Worm (Caenorhabditis elegans) whole organism, late embryonic: Measurements from ENCODE around the gene F52F10.2.

ENCODE experiments used
- C08G9.2 ChIP-seq: sonication (generic microtip); optimal IDR thresholded peaks from 2 replicates; lab custom pipeline; 2016; ENCODE audit warnings: mild to moderate bottlenecking, missing genetic modification characterization, moderate library complexity, missing compliant biosample characterization
- K09A11.1 ChIP-seq: sonication (generic microtip); optimal IDR thresholded peaks from 2 replicates; lab custom pipeline; 2017; ENCODE audit warnings: antibody characterized with exemption, mild to moderate bottlenecking, missing genetic modification characterization, missing compliant biosample characterization; ENCODE audit not compliant: insufficient read depth
- ahr-1 ChIP-seq: sonication (generic microtip); optimal IDR thresholded peaks from 2 replicates; lab custom pipeline; 2016; ENCODE audit warnings: missing genetic modification characterization, missing compliant biosample characterization
- ceh-14 ChIP-seq: sonication (generic microtip); optimal IDR thresholded peaks from 2 replicates; lab custom pipeline; 2016; ENCODE audit warnings: missing genotype, missing genetic modification characterization, missing compliant biosample characterization
- ceh-19 ChIP-seq: fragments of 200-800 bp; sonication (Bioruptor generic); optimal IDR thresholded peaks from 2 replicates; lab custom pipeline; 2018; ENCODE audit warnings: mild to moderate bottlenecking, missing genetic modification characterization, missing compliant biosample characterization
- ceh-22 ChIP-seq: sonication (generic microtip); optimal IDR thresholded peaks from 2 replicates; lab custom pipeline; 2017; ENCODE audit warnings: missing biosample characterization, missing genetic modification characterization
- ceh-24 ChIP-seq: sonication (generic microtip); optimal IDR thresholded peaks from 2 replicates; lab custom pipeline; 2016; ENCODE audit warnings: mild to moderate bottlenecking, missing genetic modification characterization, missing compliant biosample characterization
- ceh-30 ChIP-seq: fragments of 150-350 bp; optimal IDR thresholded peaks from 2 replicates; lab custom pipeline; 2014; ENCODE audit warnings: missing biosample characterization, missing genetic modification characterization
- ceh-34 ChIP-seq: sonication (generic microtip); optimal IDR thresholded peaks from 2 replicates; lab custom pipeline; 2016; ENCODE audit warnings: mild to moderate bottlenecking, missing genetic modification characterization, missing compliant biosample characterization
- ceh-48 ChIP-seq: sonication (generic microtip); optimal IDR thresholded peaks from 2 replicates; lab custom pipeline; 2016; ENCODE audit warnings: missing genetic modification characterization, inconsistent platforms, missing compliant biosample characterization
- ceh-6 ChIP-seq: fragments of 200-800 bp; sonication (Bioruptor generic); optimal IDR thresholded peaks from 2 replicates; lab custom pipeline; 2018; ENCODE audit warnings: mild to moderate bottlenecking, missing genetic modification characterization, missing compliant biosample characterization
- che-1 ChIP-seq: sonication (generic microtip); optimal IDR thresholded peaks from 2 replicates; lab custom pipeline; 2016; ENCODE audit warnings: mild to moderate bottlenecking, missing genetic modification characterization, missing compliant biosample characterization
- dmd-4 ChIP-seq: sonication (generic microtip); optimal IDR thresholded peaks from 2 replicates; lab custom pipeline; 2016; ENCODE audit warnings: borderline replicate concordance, missing genetic modification characterization, missing compliant biosample characterization
- dve-1 ChIP-seq: sonication (generic microtip); optimal IDR thresholded peaks from 2 replicates; lab custom pipeline; 2017; ENCODE audit warnings: antibody characterized with exemption, mild to moderate bottlenecking, missing genetic modification characterization, missing compliant biosample characterization
- elt-4 ChIP-seq: sonication (generic microtip); optimal IDR thresholded peaks from 2 replicates; lab custom pipeline; 2016; ENCODE audit warnings: missing genetic modification characterization, missing compliant biosample characterization
- ets-4 ChIP-seq: sonication (generic microtip); optimal IDR thresholded peaks from 2 replicates; lab custom pipeline; 2016; ENCODE audit warnings: missing genetic modification characterization, missing compliant biosample characterization
- eyg-1 ChIP-seq: sonication (generic microtip); optimal IDR thresholded peaks from 2 replicates; lab custom pipeline; 2016; ENCODE audit warnings: missing genotype, missing genetic modification characterization, missing compliant biosample characterization
- fax-1 ChIP-seq: sonication (generic microtip); optimal IDR thresholded peaks from 2 replicates; lab custom pipeline; 2016; ENCODE audit warnings: missing genotype, missing genetic modification characterization, missing compliant biosample characterization
- gmeb-2 ChIP-seq: sonication (generic microtip); optimal IDR thresholded peaks from 2 replicates; lab custom pipeline; 2016; ENCODE audit warnings: missing genetic modification characterization, inconsistent platforms, missing compliant biosample characterization
- hlh-30 ChIP-seq: sonication (generic microtip); optimal IDR thresholded peaks from 2 replicates; lab custom pipeline; 2017; ENCODE audit warnings: antibody characterized with exemption, missing genetic modification characterization, missing compliant biosample characterization; ENCODE audit not compliant: insufficient read depth
- hlh-6 ChIP-seq: sonication (generic microtip); optimal IDR thresholded peaks from 2 replicates; lab custom pipeline; 2016; ENCODE audit warnings: missing genotype, missing genetic modification characterization, missing compliant biosample characterization
- lim-6 ChIP-seq: sonication (generic microtip); optimal IDR thresholded peaks from 2 replicates; lab custom pipeline; 2016; ENCODE audit warnings: missing genetic modification characterization, missing compliant biosample characterization
- lin-11 ChIP-seq: fragments of 200-800 bp; sonication (Bioruptor generic); optimal IDR thresholded peaks from 2 replicates; lab custom pipeline; 2018; ENCODE audit warnings: mild to moderate bottlenecking, missing genetic modification characterization, missing compliant biosample characterization
- nfya-1 ChIP-seq: sonication (generic microtip); optimal IDR thresholded peaks from 2 replicates; lab custom pipeline; 2017; ENCODE audit warnings: missing genetic modification characterization, mild to moderate bottlenecking, missing compliant biosample characterization, antibody characterized with exemption, moderate library complexity
- pag-3 ChIP-seq: sonication (generic microtip); optimal IDR thresholded peaks from 2 replicates; lab custom pipeline; 2016; ENCODE audit warnings: missing compliant biosample characterization, missing genetic modification characterization, borderline replicate concordance
- pat-9 ChIP-seq: fragments of 200-800 bp; sonication (Bioruptor generic); optimal IDR thresholded peaks from 2 replicates; lab custom pipeline; 2018; ENCODE audit warnings: mild to moderate bottlenecking, missing genetic modification characterization, moderate library complexity, missing compliant biosample characterization
- pax-1 ChIP-seq: fragments of 150-350 bp; optimal IDR thresholded peaks from 2 replicates; lab custom pipeline; 2014; ENCODE audit warnings: missing biosample characterization, missing genetic modification characterization
- pros-1 ChIP-seq: fragments of 150-350 bp; optimal IDR thresholded peaks from 2 replicates; lab custom pipeline; 2014; ENCODE audit warnings: missing biosample characterization, missing genetic modification reagents, missing genetic modification characterization
- rnt-1 ChIP-seq: sonication (generic microtip); optimal IDR thresholded peaks from 2 replicates; lab custom pipeline; 2016; ENCODE audit warnings: missing genetic modification characterization, missing compliant biosample characterization
- syd-9 ChIP-seq: sonication (generic microtip); optimal IDR thresholded peaks from 2 replicates; lab custom pipeline; 2016; ENCODE audit warnings: mild to moderate bottlenecking, missing genetic modification characterization, moderate library complexity, missing compliant biosample characterization
- tbx-7 ChIP-seq: sonication (generic microtip); optimal IDR thresholded peaks from 2 replicates; lab custom pipeline; 2016; ENCODE audit warnings: missing genotype, missing genetic modification characterization, missing compliant biosample characterization
- ttx-3 ChIP-seq: sonication (generic microtip); optimal IDR thresholded peaks from 2 replicates; lab custom pipeline; 2016; ENCODE audit warnings: missing genetic modification reagents, missing genetic modification characterization, missing compliant biosample characterization
- unc-3 ChIP-seq, 2 experiments: fragments of 200-800 bp in 1 of 2; sonication (Bioruptor generic) in 1 of 2; sonication (generic microtip) in 1 of 2; conservative IDR thresholded peaks in 1 of 2; optimal IDR thresholded peaks in 1 of 2; 2 replicates each; pipeline versions ENCODE4 v1.3.6 to Lab custom; 2016 to 2022; ENCODE audit warnings: missing compliant biosample characterization in 2 of 2, missing genetic modification characterization in 2 of 2, missing genetic modification reagents in 1 of 2
- unc-55 ChIP-seq: sonication (generic microtip); optimal IDR thresholded peaks from 2 replicates; lab custom pipeline; 2017; ENCODE audit warnings: missing biosample characterization, missing genetic modification reagents, missing genetic modification characterization
- zip-5 ChIP-seq: sonication (generic microtip); optimal IDR thresholded peaks from 2 replicates; lab custom pipeline; 2016; ENCODE audit warnings: missing genetic modification characterization, missing compliant biosample characterization

Gene F52F10.2

DNA sequence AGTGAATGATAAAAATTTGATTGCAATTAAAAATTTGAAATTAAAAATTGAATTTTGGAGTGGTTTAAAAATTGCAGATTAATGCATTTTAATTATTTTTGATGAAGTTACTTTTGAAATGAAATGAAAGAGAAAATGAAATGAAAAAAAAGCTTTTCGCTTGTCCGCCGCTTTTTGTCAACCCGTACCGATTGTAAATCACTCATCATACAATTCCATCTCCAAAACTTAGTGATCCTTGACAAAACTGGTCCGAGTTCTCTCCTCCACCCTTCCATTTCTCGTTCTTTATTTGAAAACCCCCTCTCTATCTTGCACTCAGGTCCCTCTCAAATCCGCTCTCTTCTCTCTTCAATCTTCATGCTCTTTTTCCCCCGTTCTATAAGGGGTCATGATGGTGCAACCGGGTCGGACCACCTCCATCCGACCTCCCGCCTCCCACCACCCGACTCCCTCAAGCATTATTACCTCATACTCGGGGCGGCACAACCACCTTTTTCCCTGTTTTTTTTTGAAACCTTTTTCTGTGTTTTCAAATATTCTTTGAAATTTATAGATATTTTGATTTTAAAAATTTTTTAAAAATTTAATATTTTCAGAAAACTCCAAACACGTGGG lies 29.3 kb downstream of the F52F10.2 start:
- TF ChIP-seq tbx-7 (tag; lab: Kevin White, UChicago) = no peak
- TF ChIP-seq ahr-1 (tag; lab: Kevin White, UChicago) = no peak
- no peak for TF ChIP-seq rnt-1 (tag; lab: Kevin White, UChicago)
- no peak for TF ChIP-seq elt-4 (tag; lab: Kevin White, UChicago)
- no peak for TF ChIP-seq C08G9.2 (tag; lab: Kevin White, UChicago)
- no peak for TF ChIP-seq lim-6 (tag; lab: Kevin White, UChicago)
- TF ChIP-seq ceh-30 (tag; lab: Kevin White, UChicago) = no peak
- no peak for TF ChIP-seq dve-1
- TF ChIP-seq ceh-14 (tag; lab: Kevin White, UChicago) = no peak
- no peak for TF ChIP-seq syd-9 (tag; lab: Kevin White, UChicago)
- no peak for TF ChIP-seq ceh-34 (tag; lab: Kevin White, UChicago)
- no peak for TF ChIP-seq ceh-6
- no peak for TF ChIP-seq ceh-22 (tag; lab: Kevin White, UChicago)
- no peak for TF ChIP-seq fax-1

- TF ChIP-seq ceh-24 (tag; lab: Kevin White, UChicago) (no peak), tbx-7 (tag; lab: Kevin White, UChicago) (no peak), dmd-4 (tag; lab: Kevin White, UChicago) (no peak), che-1 (tag; lab: Kevin White, UChicago) (no peak), hlh-30 (tag; lab: Kevin White, UChicago) (no peak), pax-1 (tag; lab: Kevin White, UChicago) (no peak), gmeb-2 (tag; lab: Kevin White, UChicago) (no peak), zip-5 (tag; lab: Kevin White, UChicago) (no peak), ttx-3 (tag; lab: Kevin White, UChicago) (no peak), ceh-19 (GFP tag; lab: Kevin White, UChicago) (no peak), pros-1 (tag; lab: Kevin White, UChicago) (no peak), unc-55 (no peak), lin-11 (tag; lab: Kevin White, UChicago) (no peak), eyg-1 (tag; lab: Kevin White, UChicago) (no peak), pat-9 (tag; lab: Kevin White, UChicago) (no peak), hlh-6 (no peak), nfya-1 (no peak)
- TF ChIP-seq, all 69 proteins: peak for 0
Observed at ce11 chrV:1578572-1579230, 30.8 kb downstream of the F52F10.2 start.

- TF ChIP-seq eyg-1 (tag; lab: Kevin White, UChicago) (no peak), ceh-30 (tag; lab: Kevin White, UChicago) (no peak), ceh-14 (tag; lab: Kevin White, UChicago) (no peak), unc-3 (GFP tag; conservative IDR thresholded peaks at IDR 0.05; lab: Robert Waterston, UW) (no peak), unc-3 (tag; optimal IDR thresholded peaks at IDR 0.05; lab: Kevin White, UChicago) (no peak), nfya-1 (no peak), elt-4 (tag; lab: Kevin White, UChicago) (no peak), ttx-3 (tag; lab: Kevin White, UChicago) (no peak), C08G9.2 (tag; lab: Kevin White, UChicago) (no peak), unc-55 (no peak), ets-4 (tag; lab: Kevin White, UChicago) (no peak)
Observed at ce11 chrV:1579790-1580189, 31.8 kb downstream of the F52F10.2 start.

- TF ChIP-seq ceh-24 (tag; lab: Kevin White, UChicago) = no peak
- no peak for TF ChIP-seq elt-4 (tag; lab: Kevin White, UChicago)
- no peak for TF ChIP-seq pag-3 (tag; lab: Kevin White, UChicago)
- no peak for TF ChIP-seq rnt-1 (tag; lab: Kevin White, UChicago)
- no peak for TF ChIP-seq K09A11.1 (tag; lab: Kevin White, UChicago)
- no peak for TF ChIP-seq ceh-48 (tag; lab: Kevin White, UChicago)
- TF ChIP-seq fax-1 = no peak
Observed at ce11 chrV:1583242-1583641, 35.3 kb downstream of the F52F10.2 start.
